Worm (Caenorhabditis elegans): ENCODE measurements around the gene ZK686.3.

Gene ZK686.3

ce11 chrIII:7724433-7724832, 44.4 kb downstream of the ZK686.3 start:
- TF ChIP-seq sup-37 (GFP tag; optimal IDR thresholded peaks at IDR 0.05), result no peak
- peak in 1 of 2 experiments; percentile 1 for TF ChIP-seq efl-1 (optimal IDR thresholded peaks at IDR 0.05)
- no peak for TF ChIP-seq efl-1 (GFP tag; optimal IDR thresholded peaks at IDR 0.05 in 1 of 2)
- TF ChIP-seq nhr-77 (tag; optimal IDR thresholded peaks at IDR 0.05), result no peak
- no peak for TF ChIP-seq mdl-1 (tag; optimal IDR thresholded peaks at IDR 0.05)
- no peak for TF ChIP-seq nhr-19 (GFP tag; conservative IDR thresholded peaks at IDR 0.05)
- no peak for TF ChIP-seq ztf-4 (tag; optimal IDR thresholded peaks at IDR 0.05)
- no peak for TF ChIP-seq nhr-11 (tag; optimal IDR thresholded peaks at IDR 0.05)
- no peak for TF ChIP-seq F16B12.6 (tag; optimal IDR thresholded peaks at IDR 0.05)
- no peak for TF ChIP-seq hlh-17 (GFP tag; optimal IDR thresholded peaks at IDR 0.05; ENCODE audit: borderline replicate concordance)
- TF ChIP-seq elt-3 (tag; optimal IDR thresholded peaks at IDR 0.05), result no peak
- no peak for TF ChIP-seq C16A3.4 (tag; optimal IDR thresholded peaks at IDR 0.05)
- TF ChIP-seq zip-4 (GFP tag; optimal IDR thresholded peaks at IDR 0.05), result peak; percentile 29
- TF ChIP-seq lin-39 (tag; optimal IDR thresholded peaks at IDR 0.05), result no peak
- no peak for TF ChIP-seq nhr-84 (tag; optimal IDR thresholded peaks at IDR 0.05)
- no peak for TF ChIP-seq elt-2 (tag; optimal IDR thresholded peaks at IDR 0.05)
- no peak for TF ChIP-seq ceh-8 (GFP tag; optimal IDR thresholded peaks at IDR 0.05)
- no peak for TF ChIP-seq rnt-1 (tag; optimal IDR thresholded peaks at IDR 0.05)
- TF ChIP-seq ceh-90 (tag; optimal IDR thresholded peaks at IDR 0.05), result no peak
- no peak for TF ChIP-seq lin-15B (tag; optimal IDR thresholded peaks at IDR 0.05)
- TF ChIP-seq dpl-1 (GFP tag; optimal IDR thresholded peaks at IDR 0.05), result no peak
- no peak for TF ChIP-seq unc-86 (tag; optimal IDR thresholded peaks at IDR 0.05)
- no peak for TF ChIP-seq egl-13 (tag; optimal IDR thresholded peaks at IDR 0.05)
- no peak for TF ChIP-seq tbx-2 (tag; optimal IDR thresholded peaks at IDR 0.05)
- TF ChIP-seq nhr-28 (tag; optimal IDR thresholded peaks at IDR 0.05), result no peak
- no peak for TF ChIP-seq unc-98 (GFP tag; IDR thresholded peaks at IDR 0.05)
- peak; percentile 23 for TF ChIP-seq blmp-1 (tag; optimal IDR thresholded peaks at IDR 0.05)
- no peak for TF ChIP-seq xbp-1 (tag; optimal IDR thresholded peaks at IDR 0.05)
- no peak for TF ChIP-seq sptf-1 (tag; optimal IDR thresholded peaks at IDR 0.05)
- no peak for TF ChIP-seq nhr-90 (tag; optimal IDR thresholded peaks at IDR 0.05; ENCODE audit: poor library complexity)
- no peak for TF ChIP-seq swsn-7 (tag; optimal IDR thresholded peaks at IDR 0.05)
- no peak for TF ChIP-seq nhr-12 (tag; optimal IDR thresholded peaks at IDR 0.05)
- TF ChIP-seq lin-13 (GFP tag; optimal IDR thresholded peaks at IDR 0.05), result no peak
- TF ChIP-seq isw-1 (GFP tag; IDR thresholded peaks at IDR 0.05), result no peak
- no peak for TF ChIP-seq ceh-88 (GFP tag; IDR thresholded peaks at IDR 0.05)
- no peak for TF ChIP-seq egl-27 (tag; optimal IDR thresholded peaks at IDR 0.05)
- no peak for TF ChIP-seq nhr-47 (tag; optimal IDR thresholded peaks at IDR 0.05)
- no peak for TF ChIP-seq aha-1 (tag; optimal IDR thresholded peaks at IDR 0.05)
- no peak for TF ChIP-seq Y116A8C.19 (tag; optimal IDR thresholded peaks at IDR 0.05; ENCODE audit: borderline replicate concordance)
- TF ChIP-seq mef-2 (tag; optimal IDR thresholded peaks at IDR 0.05), result no peak
- peak; percentile 26 for TF ChIP-seq fkh-10 (GFP tag; optimal IDR thresholded peaks at IDR 0.05)
- TF ChIP-seq nhr-237 (tag; optimal IDR thresholded peaks at IDR 0.05), result no peak
- no peak for TF ChIP-seq irx-1 (tag; optimal IDR thresholded peaks at IDR 0.05)
- TF ChIP-seq alr-1 (tag; optimal IDR thresholded peaks at IDR 0.05; ENCODE audit: borderline replicate concordance), result no peak
- TF ChIP-seq unc-130 (tag; optimal IDR thresholded peaks at IDR 0.05), result no peak
- TF ChIP-seq nhr-71 (tag; optimal IDR thresholded peaks at IDR 0.05), result peak; percentile 19
- TF ChIP-seq jun-1 (tag; optimal IDR thresholded peaks at IDR 0.05), result no peak
- peak; percentile 65 for TF ChIP-seq lin-14 (GFP tag; optimal IDR thresholded peaks at IDR 0.05)
- no peak for TF ChIP-seq hpl-2 (GFP tag; optimal IDR thresholded peaks at IDR 0.05)
- peak in 1 of 2 experiments; percentile 12 for TF ChIP-seq lsy-2 (tag; optimal IDR thresholded peaks at IDR 0.05)
- TF ChIP-seq aly-2 (tag; optimal IDR thresholded peaks at IDR 0.05), result no peak
- peak in 1 of 3 experiments; percentile 3 for TF ChIP-seq ceh-82 (tag; optimal IDR thresholded peaks at IDR 0.05)

All from whole organism, L1 larva.